Worm (Caenorhabditis elegans): ENCODE measurements around the gene hmg-1.1.

- TF ChIP-seq ref-1 (GFP tag; conservative IDR thresholded peaks at IDR 0.05) (no peak), cog-1 (tag; optimal IDR thresholded peaks at IDR 0.05) (no peak), klf-2 (GFP tag; conservative IDR thresholded peaks at IDR 0.05) (no peak), ztf-29 (GFP tag; IDR thresholded peaks at IDR 0.05) (no peak), med-1 (GFP tag; optimal IDR thresholded peaks at IDR 0.05; ENCODE audit: insufficient read depth) (no peak), tab-1 (GFP tag; IDR thresholded peaks at IDR 0.05) (no peak), T22C8.4 (GFP tag; IDR thresholded peaks at IDR 0.05) (no peak)
Observed at ce11 chrII:14269142-14269593, 18.7 kb downstream of the hmg-1.1 start, which contains the start of gene Y54G11A.1.
